Fruit fly (Drosophila melanogaster): ENCODE data around the gene Surf1.

The Surf1 gene

DNA sequence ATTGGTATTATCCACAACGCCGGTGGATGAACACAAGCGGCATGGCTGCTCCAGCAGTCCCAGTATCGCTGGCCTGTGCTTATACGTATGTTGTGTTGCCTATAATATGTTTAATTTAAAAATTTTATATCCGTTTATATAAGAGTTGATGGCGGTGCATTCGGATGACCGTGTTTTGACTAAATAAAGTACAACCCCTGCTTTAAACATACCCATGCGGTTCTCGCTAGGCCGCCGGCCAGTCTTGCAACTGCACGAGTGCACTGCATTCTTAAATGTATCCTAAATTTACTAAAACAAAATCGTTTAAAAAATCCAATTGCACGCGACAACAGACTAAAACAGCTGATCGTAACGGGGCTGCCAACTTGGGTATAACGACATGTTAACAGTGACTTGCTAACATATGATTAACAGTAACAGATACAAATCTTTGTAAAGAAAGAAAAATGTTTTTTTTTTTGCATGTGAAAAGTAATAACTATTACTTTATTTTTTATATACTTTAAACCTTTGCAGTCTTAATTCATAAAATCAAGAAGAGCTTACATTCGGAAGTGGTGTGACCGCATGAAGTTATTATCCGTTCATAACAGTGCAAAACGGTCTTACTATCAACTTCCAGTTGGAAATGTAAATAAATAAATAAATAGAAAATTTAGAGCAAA is at the start of gene Surf1, which contains the start of gene Uqcc1:
TSS of gene Surf1 (plus strand) at position 594 of the 668 bp plus-strand sequence.
TSS of gene Uqcc1 (minus strand) at position 356 of the 668 bp plus-strand sequence.
- no peak for TF ChIP-seq usp (GFP tag; optimal IDR thresholded peaks at IDR 0.05)

DNA sequence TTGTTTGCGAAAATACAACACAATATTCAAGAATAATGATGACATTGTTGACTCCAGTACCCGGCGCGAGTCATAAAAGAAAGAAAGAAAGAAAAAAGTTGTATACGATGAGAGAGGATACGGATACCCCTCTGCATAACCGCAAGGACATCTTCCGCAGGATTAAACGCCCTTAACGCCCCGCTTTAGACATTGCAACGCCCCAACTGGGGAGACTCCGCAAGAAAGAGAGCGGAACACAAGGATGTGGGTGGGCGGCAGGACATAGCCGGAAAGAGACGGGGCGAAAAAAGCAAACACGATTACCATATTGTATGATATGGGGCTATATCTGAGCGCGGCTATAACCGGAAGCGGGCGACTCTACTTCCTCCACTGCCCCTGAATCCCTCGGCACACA is 46.9 kb upstream of the Surf1 start:
- TF ChIP-seq usp (GFP tag; optimal IDR thresholded peaks at IDR 0.05) (no peak), CG8478 (optimal IDR thresholded peaks at IDR 0.05) (no peak), EcR (GFP tag; optimal IDR thresholded peaks at IDR 0.05) (no peak), Dll (optimal IDR thresholded peaks at IDR 0.05) (no peak), psq (optimal IDR thresholded peaks at IDR 0.05) (no peak), pan (optimal IDR thresholded peaks at IDR 0.05) (no peak)

DNA sequence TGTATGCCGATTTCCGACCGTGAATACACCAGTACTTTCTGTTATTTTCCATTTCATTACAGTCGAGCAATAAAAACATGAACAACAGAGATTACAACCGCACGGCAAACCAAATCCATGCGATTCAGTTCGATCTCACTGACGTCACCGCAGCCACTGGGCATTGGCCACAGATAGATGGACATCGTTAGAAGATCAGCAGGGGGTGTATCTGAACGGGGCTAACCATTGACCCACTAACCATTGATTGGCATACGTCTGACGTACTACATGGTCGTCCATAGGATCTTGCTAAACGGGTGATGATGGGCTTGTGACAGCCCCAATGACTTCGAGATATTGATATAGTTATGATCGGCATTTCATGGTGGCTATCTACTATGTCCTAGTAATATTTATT is 44.3 kb upstream of the Surf1 start:
- TF ChIP-seq pan (optimal IDR thresholded peaks at IDR 0.05) (no peak), usp (GFP tag; optimal IDR thresholded peaks at IDR 0.05) (no peak), CG8478 (optimal IDR thresholded peaks at IDR 0.05) (no peak), psq (optimal IDR thresholded peaks at IDR 0.05) (no peak), Dll (optimal IDR thresholded peaks at IDR 0.05) (no peak), EcR (GFP tag; optimal IDR thresholded peaks at IDR 0.05) (no peak)

DNA sequence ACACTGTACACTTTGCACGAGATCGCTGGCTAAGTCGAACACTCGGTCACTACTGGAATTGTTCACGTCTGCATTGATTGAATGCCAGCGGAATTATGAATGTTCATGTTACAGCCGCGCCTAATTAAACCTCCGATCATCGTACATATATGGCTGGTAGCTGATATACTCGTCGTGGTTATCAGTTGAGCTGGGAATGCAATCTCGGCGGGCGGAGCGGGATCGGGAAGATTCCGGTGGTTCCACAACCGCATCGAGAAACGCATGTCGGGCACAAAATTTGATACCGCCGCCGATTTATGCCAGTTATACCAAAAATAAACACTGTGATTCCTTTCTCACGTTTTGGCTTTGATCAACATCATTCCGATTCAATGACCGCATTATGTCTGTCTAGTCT is 43.4 kb upstream of the Surf1 start, which contains the start of gene Prat2:
TSS of gene Prat2 (minus strand) at position 101 of the 400 bp plus-strand sequence.
- TF ChIP-seq Dll (optimal IDR thresholded peaks at IDR 0.05) (no peak), usp (GFP tag; optimal IDR thresholded peaks at IDR 0.05) (no peak), psq (optimal IDR thresholded peaks at IDR 0.05) (no peak), EcR (GFP tag; optimal IDR thresholded peaks at IDR 0.05) (no peak), CG8478 (optimal IDR thresholded peaks at IDR 0.05) (no peak), pan (optimal IDR thresholded peaks at IDR 0.05) (no peak)

DNA sequence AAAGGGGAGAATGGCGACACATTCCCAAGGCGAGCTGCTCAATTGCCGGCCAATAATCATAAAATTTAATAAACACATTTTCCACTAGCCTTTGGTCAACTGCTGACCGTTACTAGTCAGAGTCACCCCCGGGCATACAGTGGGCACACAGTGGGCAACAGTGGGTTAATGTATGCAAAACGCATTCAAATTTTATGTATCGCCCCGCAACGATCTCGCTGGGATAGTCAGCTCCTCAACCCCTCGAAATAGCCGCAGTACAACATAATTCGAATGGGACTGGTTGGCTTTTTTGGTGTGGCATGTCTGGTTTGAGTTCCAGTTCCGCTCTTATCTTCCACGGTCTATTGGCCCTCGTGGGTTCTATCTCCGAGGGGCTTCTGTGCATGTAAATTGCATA is 38.9 kb upstream of the Surf1 start:
- no peak for TF ChIP-seq usp (GFP tag; optimal IDR thresholded peaks at IDR 0.05)
- no peak for TF ChIP-seq pan (optimal IDR thresholded peaks at IDR 0.05)
- no peak for TF ChIP-seq Dll (optimal IDR thresholded peaks at IDR 0.05)
- no peak for TF ChIP-seq CG8478 (optimal IDR thresholded peaks at IDR 0.05)
- no peak for TF ChIP-seq EcR (GFP tag; optimal IDR thresholded peaks at IDR 0.05)
- TF ChIP-seq psq (optimal IDR thresholded peaks at IDR 0.05), result no peak

DNA sequence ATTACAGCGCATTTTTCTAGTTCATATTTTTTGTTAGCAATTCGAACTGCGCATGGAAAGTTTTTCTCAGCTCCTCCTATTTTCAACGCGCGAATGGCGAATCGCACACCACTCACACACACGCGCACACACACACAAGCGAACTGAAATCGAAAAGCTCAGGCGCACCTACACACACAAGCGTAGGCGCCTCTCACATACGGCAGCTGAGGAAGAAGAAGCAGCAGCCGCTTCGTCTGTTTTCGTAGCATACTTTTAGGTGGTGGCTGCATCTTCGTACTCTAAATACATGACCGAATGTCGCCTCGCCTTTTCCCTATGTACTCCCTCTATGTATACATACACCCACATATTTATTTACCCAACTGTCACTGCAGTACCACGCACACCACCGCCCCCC is 32.3 kb upstream of the Surf1 start:
- TF ChIP-seq psq (optimal IDR thresholded peaks at IDR 0.05), result no peak
- no peak for TF ChIP-seq usp (GFP tag; optimal IDR thresholded peaks at IDR 0.05)
- no peak for TF ChIP-seq EcR (GFP tag; optimal IDR thresholded peaks at IDR 0.05)
- no peak for TF ChIP-seq pan (optimal IDR thresholded peaks at IDR 0.05)
- no peak for TF ChIP-seq Dll (optimal IDR thresholded peaks at IDR 0.05)
- TF ChIP-seq CG8478 (optimal IDR thresholded peaks at IDR 0.05), result no peak

DNA sequence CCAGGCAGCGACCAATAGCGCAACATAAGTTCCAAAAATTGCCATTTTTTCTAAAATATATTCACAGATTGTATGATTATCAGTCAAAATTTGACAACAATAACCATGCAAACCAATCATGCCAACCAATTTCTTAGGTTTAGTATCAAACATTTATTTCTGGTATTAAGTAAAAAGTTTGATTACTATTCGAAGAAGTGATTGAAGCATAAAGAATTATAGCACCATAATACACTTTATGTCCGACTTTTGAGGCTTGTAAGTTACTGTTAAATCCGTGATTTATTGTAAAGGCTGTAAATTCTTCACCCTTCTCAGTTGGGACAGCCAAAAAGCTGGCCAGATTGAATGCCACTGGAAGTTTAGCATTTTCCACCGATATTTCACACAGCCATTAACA is 26.3 kb upstream of the Surf1 start, which contains the start of gene CG45413:
TSS of gene CG45413 (minus strand) at position 101 of the 400 bp plus-strand sequence.
- no peak for TF ChIP-seq Dll (optimal IDR thresholded peaks at IDR 0.05)
- TF ChIP-seq CG8478 (optimal IDR thresholded peaks at IDR 0.05), result no peak
- no peak for TF ChIP-seq psq (optimal IDR thresholded peaks at IDR 0.05)
- no peak for TF ChIP-seq usp (GFP tag; optimal IDR thresholded peaks at IDR 0.05)
- TF ChIP-seq pan (optimal IDR thresholded peaks at IDR 0.05), result no peak
- TF ChIP-seq EcR (GFP tag; optimal IDR thresholded peaks at IDR 0.05), result no peak

DNA sequence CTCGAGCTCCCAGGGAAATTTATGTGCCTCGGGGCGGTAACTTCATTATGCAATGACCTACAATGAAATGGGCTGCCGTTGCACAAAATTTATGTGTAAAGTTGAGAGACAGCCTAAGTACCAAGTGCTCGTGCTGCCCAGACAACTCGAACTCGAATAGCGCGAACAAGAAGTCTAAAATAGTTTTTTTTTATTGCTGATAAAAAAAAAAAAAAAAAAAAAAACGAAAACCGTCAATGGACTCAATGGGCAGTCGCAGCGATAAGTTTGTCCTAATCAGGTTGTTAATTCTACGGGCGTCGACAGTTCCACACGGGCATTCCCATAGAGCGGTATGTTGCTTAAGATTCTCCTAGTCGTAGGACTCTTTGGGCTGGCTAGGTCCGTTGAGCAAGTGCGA is 25.5 kb upstream of the Surf1 start, which contains the start of gene CG14820:
TSS of gene CG14820 (plus strand) at position 301 of the 400 bp plus-strand sequence.
- TF ChIP-seq CG8478 (optimal IDR thresholded peaks at IDR 0.05), result no peak

DNA sequence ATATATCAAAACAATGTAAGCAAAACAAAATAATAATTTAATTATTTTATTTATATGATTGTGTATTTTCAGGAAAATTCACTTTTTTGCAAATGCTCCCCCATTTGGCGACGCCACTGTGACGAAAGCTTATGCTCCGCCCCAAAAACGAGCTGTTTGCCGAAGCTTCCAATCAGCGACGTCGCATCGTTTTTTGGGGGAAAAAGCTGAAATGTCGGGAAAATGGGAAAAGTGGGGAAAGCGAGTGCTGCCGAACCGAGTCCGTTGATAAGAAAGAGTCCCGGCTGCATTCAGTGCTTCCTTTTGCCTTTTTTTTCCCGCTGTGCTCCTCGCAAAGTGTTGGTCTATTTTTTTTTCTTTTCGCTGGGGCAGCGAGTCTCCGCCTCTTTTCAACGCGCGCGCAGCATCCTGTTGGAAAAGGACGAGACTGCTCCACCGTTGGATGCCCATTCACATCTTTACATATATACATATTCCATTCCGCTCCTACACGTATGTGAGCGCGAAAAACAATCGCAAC is 23.3 kb upstream of the Surf1 start:
- no peak for TF ChIP-seq Dll (optimal IDR thresholded peaks at IDR 0.05)

DNA sequence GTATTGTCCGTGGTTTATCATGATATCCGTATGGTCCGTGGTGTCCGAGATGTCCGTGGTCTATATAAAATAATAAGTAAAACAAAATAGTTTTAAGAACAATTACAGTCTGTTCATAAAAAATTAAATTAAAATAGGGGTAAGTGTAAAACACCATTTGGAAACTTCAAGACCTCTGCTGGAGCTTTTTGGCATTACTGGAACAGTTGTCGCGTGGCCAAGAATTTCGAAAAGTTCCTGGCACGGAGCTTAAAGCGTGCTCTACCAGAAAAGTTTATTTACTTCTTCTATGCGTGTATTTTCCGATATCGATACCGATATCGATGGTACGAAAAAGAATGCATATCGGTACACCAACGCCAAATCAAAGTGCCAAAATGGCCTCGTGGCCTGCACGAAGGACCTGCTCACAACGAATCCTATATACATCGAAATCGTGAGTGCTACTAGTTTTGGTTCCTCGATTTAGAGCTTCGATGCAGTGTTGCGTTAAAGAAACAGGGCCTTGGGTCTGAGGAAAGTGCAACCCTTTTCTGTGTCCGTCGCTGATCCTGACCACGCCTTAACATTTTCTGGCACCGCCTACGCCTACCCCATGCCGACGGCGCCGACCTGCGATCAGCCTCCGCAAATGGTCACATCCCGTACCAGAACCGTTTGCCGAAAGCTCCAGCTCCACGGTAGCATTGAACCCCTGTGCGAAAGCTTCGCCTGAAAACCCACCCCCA is 15.9 kb upstream of the Surf1 start:
- no peak for TF ChIP-seq EcR (GFP tag; optimal IDR thresholded peaks at IDR 0.05)
- TF ChIP-seq usp (GFP tag; optimal IDR thresholded peaks at IDR 0.05), result no peak
- TF ChIP-seq psq (optimal IDR thresholded peaks at IDR 0.05), result no peak

DNA sequence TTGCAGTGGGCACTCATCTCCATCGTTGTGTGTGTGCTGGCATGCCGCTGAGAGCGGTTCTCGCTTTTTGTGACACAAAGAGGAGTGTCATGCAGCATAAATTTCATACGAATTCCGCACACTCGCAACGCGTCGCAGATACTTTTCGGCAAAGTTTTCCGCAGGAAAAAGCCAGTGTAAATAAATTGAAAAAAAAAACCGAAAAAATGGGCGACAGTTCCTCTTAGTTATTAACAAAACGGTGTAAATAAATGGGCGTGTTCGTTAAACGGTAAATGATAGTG is 15.4 kb upstream of the Surf1 start, which contains the start of gene tow:
TSS of gene tow (plus strand) at position 26 of the 284 bp plus-strand sequence.
- TF ChIP-seq CG8478 (optimal IDR thresholded peaks at IDR 0.05) (no peak), psq (optimal IDR thresholded peaks at IDR 0.05) (no peak), EcR (GFP tag; optimal IDR thresholded peaks at IDR 0.05) (no peak), usp (GFP tag; optimal IDR thresholded peaks at IDR 0.05) (no peak), Dll (optimal IDR thresholded peaks at IDR 0.05) (no peak), pan (optimal IDR thresholded peaks at IDR 0.05) (no peak)

DNA sequence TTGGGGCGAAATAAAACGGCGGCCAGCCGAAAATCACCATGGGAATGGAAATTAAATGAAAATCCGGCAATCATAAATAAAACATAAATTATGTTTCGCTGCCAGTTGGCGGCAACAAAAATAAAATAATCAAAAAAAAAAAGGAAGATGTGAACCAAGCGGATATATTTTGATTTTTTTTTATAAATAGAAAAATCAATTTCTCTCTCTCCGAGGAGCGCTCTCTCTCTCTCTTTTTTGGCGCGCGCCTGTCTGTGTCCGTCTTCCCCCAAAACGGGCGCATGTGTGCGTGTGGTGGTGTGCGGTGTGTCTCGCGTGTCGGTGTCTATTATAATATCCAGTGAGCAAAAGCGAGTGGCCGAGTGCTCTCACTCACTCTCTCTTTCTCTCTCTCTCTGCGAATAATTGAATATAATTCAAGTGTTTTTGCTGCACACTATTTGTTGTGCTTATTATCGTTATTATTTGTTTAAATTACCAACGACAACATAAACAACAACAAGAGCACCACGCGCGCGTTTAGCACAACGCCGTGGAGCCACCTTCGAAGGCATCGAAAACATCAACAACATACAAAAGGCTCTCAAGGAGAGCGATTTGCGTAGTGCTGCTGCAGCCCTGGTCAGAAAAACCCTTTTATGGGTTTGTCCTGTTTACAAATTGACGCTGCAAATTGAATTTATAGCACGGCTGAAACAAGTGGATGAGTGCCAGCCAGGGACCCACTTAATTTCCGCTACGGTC is 14.8 kb upstream of the Surf1 start:
- TF ChIP-seq psq (optimal IDR thresholded peaks at IDR 0.05) (no peak), Dll (optimal IDR thresholded peaks at IDR 0.05) (peak; percentile 80)
